Fruit fly (Drosophila melanogaster) Kc167 (cell line): ENCODE results near the gene spirit.

ENCODE experiments used
- Myc ChIP-seq: fragments of >200 bp; optimal IDR thresholded peaks from 2 replicates; lab custom pipeline; 2017; ENCODE audit warnings: missing external identifiers
- Sin3A ChIP-seq: fragments of >200 bp; optimal IDR thresholded peaks from 2 replicates; lab custom pipeline; 2018; ENCODE audit warnings: missing external identifiers
- h ChIP-seq: fragments of >200 bp; optimal IDR thresholded peaks from 3 replicates; lab custom pipeline; 2018; ENCODE audit warnings: missing external identifiers
- insv ChIP-seq: fragments of >200 bp; optimal IDR thresholded peaks from 3 replicates; lab custom pipeline; 2018; ENCODE audit warnings: missing external identifiers
- psq ChIP-seq: fragments of >200 bp; optimal IDR thresholded peaks from 2 replicates; lab custom pipeline; 2017; ENCODE audit warnings: missing external identifiers
- ttk ChIP-seq: sonication (Bioruptor generic); optimal IDR thresholded peaks from 2 replicates; lab custom pipeline; 2017; ENCODE audit warnings: missing external identifiers

Gene spirit

dm6 chrX:8572939-8573594, at the start of gene spirit:
TSS of gene spirit (minus strand) at chrX:8573593.
- TF ChIP-seq psq (lab: Kevin White, UChicago) (no peak), h (lab: Kevin White, UChicago) (no peak), Myc (lab: Kevin White, UChicago) (no peak)

dm6 chrX:8622419-8622818, 49.0 kb upstream of the spirit start:
- TF ChIP-seq insv (lab: Kevin White, UChicago) (no peak), ttk (lab: Kevin White, UChicago) (no peak), h (lab: Kevin White, UChicago) (no peak), psq (lab: Kevin White, UChicago) (no peak), Myc (lab: Kevin White, UChicago) (no peak), Sin3A (lab: Kevin White, UChicago) (no peak)

DNA sequence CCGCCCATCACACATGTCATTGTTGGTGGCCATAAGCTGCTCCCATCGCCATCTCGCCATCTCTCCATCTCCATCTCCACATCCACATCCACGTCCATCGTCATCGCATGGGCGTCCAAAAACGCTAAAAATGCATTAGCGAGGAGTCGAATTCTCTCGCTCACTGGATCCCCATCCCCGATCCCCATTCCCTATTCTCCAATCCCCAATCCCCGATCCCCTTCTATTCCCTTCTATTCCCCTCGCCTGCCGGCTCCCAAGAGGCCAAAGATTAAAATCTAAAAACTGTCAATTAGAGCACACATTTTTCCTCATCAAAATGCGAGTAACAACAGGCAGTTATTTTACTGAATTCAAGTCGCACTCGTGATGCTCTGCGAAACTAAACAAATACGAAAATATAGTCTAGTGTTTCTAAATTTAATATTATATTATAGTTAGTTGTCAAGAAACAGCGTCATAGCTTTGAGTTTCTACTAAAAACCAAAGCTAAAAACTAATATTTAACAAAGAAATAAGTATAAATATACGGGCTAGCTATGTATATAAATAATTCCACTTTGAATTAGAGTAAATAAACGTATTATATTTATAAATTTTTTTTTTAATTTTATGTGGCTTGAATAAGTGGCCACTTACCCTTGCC, 43.5 kb upstream of the spirit start:
- TF ChIP-seq Myc (lab: Kevin White, UChicago) = no peak

dm6 chrX:8616280-8616679, 42.9 kb upstream of the spirit start:
- no peak for TF ChIP-seq insv (lab: Kevin White, UChicago)
- no peak for TF ChIP-seq ttk (lab: Kevin White, UChicago)
- no peak for TF ChIP-seq h (lab: Kevin White, UChicago)
- no peak for TF ChIP-seq psq (lab: Kevin White, UChicago)
- no peak for TF ChIP-seq Myc (lab: Kevin White, UChicago)
- TF ChIP-seq Sin3A (lab: Kevin White, UChicago) = no peak

DNA sequence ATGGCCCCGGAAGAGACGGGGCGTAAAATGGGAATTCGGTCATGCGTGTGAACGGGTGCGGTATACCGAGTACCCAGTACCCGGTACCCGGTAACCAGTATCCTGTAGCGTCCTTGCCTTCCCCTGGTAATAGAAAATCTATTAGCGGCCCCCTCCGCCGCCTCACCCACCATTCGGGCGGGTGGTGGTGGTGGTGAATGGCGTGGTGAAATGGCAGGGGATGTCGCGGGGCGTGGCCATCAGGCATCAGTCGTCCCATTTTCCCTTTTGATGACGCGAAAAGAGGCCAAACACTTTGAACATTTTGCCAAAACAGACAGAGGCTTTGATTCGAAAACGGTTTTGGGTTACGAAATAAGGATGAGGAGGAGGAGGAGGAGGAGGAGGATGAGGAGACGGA, 34.5 kb upstream of the spirit start:
- no peak for TF ChIP-seq Myc (lab: Kevin White, UChicago)
- no peak for TF ChIP-seq psq (lab: Kevin White, UChicago)
- TF ChIP-seq insv (lab: Kevin White, UChicago) = no peak
- no peak for TF ChIP-seq ttk (lab: Kevin White, UChicago)
- TF ChIP-seq h (lab: Kevin White, UChicago) = no peak
- TF ChIP-seq Sin3A (lab: Kevin White, UChicago) = no peak

dm6 chrX:8606206-8606605, 32.8 kb upstream of the spirit start, which contains the start of gene Caf1-180:
TSS of gene Caf1-180 (minus strand) at chrX:8606304.
- TF ChIP-seq h (lab: Kevin White, UChicago) = no peak
- no peak for TF ChIP-seq Myc (lab: Kevin White, UChicago)
- TF ChIP-seq insv (lab: Kevin White, UChicago) = no peak
- no peak for TF ChIP-seq ttk (lab: Kevin White, UChicago)
- TF ChIP-seq psq (lab: Kevin White, UChicago) = no peak
- no peak for TF ChIP-seq Sin3A (lab: Kevin White, UChicago)

DNA sequence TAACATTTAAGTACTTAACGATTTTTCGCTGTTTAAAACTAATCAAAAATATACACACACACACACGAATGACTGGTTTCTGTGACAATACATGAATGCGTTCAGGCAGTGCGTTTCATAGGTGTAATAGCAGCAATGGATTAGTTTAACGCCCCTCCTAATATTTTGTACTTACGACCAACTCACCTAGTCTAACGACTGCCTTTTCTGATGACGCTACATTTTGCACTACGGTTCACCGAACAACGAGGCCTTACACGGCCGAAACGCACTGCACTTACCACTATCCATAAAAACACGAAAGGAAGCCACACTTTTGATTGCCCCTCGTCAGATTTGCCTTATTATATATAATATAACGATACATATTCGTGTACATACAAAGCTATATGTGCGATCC, 27.8 kb upstream of the spirit start:
- TF ChIP-seq Sin3A (lab: Kevin White, UChicago) (no peak), ttk (lab: Kevin White, UChicago) (no peak), h (lab: Kevin White, UChicago) (no peak), insv (lab: Kevin White, UChicago) (no peak), psq (lab: Kevin White, UChicago) (no peak), Myc (lab: Kevin White, UChicago) (no peak)

DNA sequence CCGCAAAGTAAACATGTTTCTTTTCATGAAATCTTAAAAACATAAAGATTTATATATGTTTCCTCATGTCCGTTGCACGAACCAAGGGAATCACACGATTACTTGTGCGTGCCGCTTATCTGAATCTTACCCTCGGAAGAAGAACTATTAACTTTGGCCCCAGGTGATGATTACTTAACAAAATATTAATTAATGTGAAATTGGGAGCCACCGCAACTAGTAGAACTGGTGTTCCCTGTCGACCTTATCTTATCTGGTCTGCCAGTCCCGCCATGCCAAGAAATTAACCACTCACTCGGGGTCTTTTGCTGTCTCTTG, 19.7 kb upstream of the spirit start:
- TF ChIP-seq psq (lab: Kevin White, UChicago) = no peak

- TF ChIP-seq Sin3A (lab: Kevin White, UChicago) (no peak), h (lab: Kevin White, UChicago) (no peak), insv (lab: Kevin White, UChicago) (no peak), Myc (lab: Kevin White, UChicago) (no peak), ttk (lab: Kevin White, UChicago) (no peak), psq (lab: Kevin White, UChicago) (no peak)
Observed at dm6 chrX:8592437-8593158, 19.2 kb upstream of the spirit start.

DNA sequence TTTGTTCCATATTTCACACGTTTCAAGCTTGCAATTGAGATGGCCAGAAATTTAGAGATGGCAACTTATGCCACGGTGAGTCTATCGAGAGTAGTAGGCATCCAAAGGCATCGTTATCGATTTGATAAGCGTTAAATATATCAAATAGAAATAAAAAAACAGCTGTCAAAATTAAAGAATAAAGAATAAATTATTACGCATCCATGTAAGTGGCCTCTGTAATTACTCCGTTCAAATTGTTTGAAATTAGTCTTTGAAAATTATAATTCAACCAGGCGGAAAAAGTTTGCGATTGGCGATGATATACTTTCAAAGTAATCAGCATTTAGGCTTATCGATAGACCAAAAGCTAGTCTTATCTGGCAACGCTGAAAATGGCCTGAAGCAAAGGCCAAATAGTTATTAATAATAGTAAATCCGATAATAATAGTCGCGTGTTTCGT, 18.3 kb upstream of the spirit start, which contains the start of the genes CG12659 and Crag:
CG12659 (minus strand) TSS at position 45 of the 443 bp plus-strand sequence.
Crag (plus strand) TSS at position 347 of the 443 bp plus-strand sequence.
- TF ChIP-seq Myc (lab: Kevin White, UChicago) (no peak), h (lab: Kevin White, UChicago) (no peak), psq (lab: Kevin White, UChicago) (no peak), insv (lab: Kevin White, UChicago) (no peak), ttk (lab: Kevin White, UChicago) (no peak), Sin3A (lab: Kevin White, UChicago) (no peak)

DNA sequence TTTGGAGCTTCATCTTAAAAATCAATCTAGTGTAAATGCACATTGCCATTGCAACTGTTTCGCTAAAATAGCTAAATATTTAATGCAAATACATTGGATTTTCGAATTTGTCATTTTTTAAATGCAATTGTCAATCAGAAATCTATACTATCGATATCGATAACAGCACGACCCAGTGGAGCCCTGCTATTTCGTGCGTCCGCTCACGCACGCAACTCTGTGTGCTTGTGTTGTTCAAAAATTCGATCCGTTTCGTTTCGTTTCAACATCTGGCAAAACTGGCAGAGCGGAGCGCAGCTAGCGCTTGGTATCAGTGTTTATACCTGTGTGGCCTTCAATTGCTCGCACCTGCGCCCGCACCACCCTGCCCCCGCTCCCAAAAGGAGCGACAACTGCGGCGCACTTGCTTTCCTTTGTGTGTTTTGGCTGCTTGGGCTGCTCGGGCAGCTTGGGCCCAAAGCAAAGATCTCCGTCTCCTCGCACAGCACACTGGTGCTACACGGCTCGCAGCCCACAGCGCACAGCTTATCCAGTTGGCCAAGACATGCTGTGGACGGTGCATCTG, 15.3 kb upstream of the spirit start, which contains the start of gene CG12081:
CG12081 (plus strand) TSS at position 205 of the 565 bp plus-strand sequence.
- TF ChIP-seq psq (lab: Kevin White, UChicago) (no peak), Sin3A (lab: Kevin White, UChicago) (no peak), h (lab: Kevin White, UChicago) (no peak), Myc (lab: Kevin White, UChicago) (no peak), ttk (lab: Kevin White, UChicago) (no peak), insv (lab: Kevin White, UChicago) (no peak)
